Worm (Caenorhabditis elegans) whole organism, young adult: Measurements from ENCODE around the gene kbp-3.

Experiments
- B0336.3 ChIP-seq: fragments of 200-800 bp; sonication (Bioruptor generic); IDR thresholded peaks from 2 replicates; pipeline ENCODE4 v1.3.6; 2022; ENCODE audit warnings: missing genetic modification characterization, missing compliant biosample characterization
- F10E7.11 ChIP-seq: sonication (generic microtip); optimal IDR thresholded peaks from 2 replicates; lab custom pipeline; 2017; ENCODE audit warnings: mild to moderate bottlenecking, missing genetic modification characterization, moderate library complexity, missing compliant biosample characterization
- F57A8.1 ChIP-seq: fragments of 200-800 bp; sonication (Bioruptor generic); optimal IDR thresholded peaks from 2 replicates; lab custom pipeline; 2018; ENCODE audit warnings: mild to moderate bottlenecking, missing genetic modification characterization, moderate library complexity, missing compliant biosample characterization
- lag-1 ChIP-seq: fragments of 200-800 bp; sonication (Bioruptor generic); IDR thresholded peaks from 2 replicates; pipeline ENCODE4 v1.3.6; 2022; ENCODE audit warnings: missing genetic modification reagents, missing genetic modification characterization, missing compliant biosample characterization
- let-526 ChIP-seq: fragments of 200-800 bp; sonication (Bioruptor generic); IDR thresholded peaks from 2 replicates; pipeline ENCODE4 v1.3.6; 2022; ENCODE audit warnings: missing genetic modification reagents, missing genetic modification characterization, missing compliant biosample characterization
- ztf-26 ChIP-seq: sonication (generic microtip); optimal IDR thresholded peaks from 2 replicates; lab custom pipeline; 2017; ENCODE audit warnings: missing genetic modification characterization, missing compliant biosample characterization

DNA sequence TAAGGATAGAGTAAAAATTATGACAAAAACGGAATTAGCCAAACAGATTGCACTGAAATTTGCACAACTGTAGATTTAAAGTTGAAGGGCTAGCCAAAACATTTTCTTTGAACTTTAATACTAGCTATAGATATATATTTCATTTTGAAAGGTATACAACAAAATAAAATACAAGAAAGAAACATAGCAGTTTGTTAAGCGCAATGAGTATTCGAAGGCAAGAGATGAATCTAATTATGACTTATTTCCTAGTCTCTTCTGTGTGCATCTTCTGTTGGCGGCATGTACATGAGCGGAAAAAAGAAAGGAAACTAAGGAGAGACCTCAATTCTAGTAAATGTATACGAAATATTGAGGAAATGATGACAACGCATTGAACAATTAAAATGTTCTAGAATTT lies 42.2 kb upstream of the kbp-3 start:
- TF ChIP-seq F57A8.1 (GFP tag; lab: Kevin White, UChicago) (no peak), B0336.3 (GFP tag; lab: Robert Waterston, UW) (no peak), lag-1 (GFP tag; lab: Robert Waterston, UW) (no peak), let-526 (GFP tag; lab: Robert Waterston, UW) (no peak), ztf-26 (tag; lab: Kevin White, UChicago) (no peak), F10E7.11 (tag; lab: Kevin White, UChicago) (no peak)
